Worm (Caenorhabditis elegans) whole organism, mixed stage, embryonic: ENCODE results near the gene trf-1.

ENCODE experiments used
- ceh-39 ChIP-seq: fragments of 150-350 bp; optimal IDR thresholded peaks from 2 replicates; lab custom pipeline; 2014; ENCODE audit warnings: missing biosample characterization, missing genetic modification characterization
- ces-1 ChIP-seq: fragments of 150-350 bp; optimal IDR thresholded peaks from 2 replicates; lab custom pipeline; 2014; ENCODE audit warnings: missing biosample characterization, missing genetic modification reagents, missing genetic modification characterization
- elt-1 ChIP-seq: sonication (generic microtip); optimal IDR thresholded peaks from 2 replicates; lab custom pipeline; 2017; ENCODE audit warnings: missing genetic modification characterization, mild to moderate bottlenecking, missing compliant biosample characterization, antibody characterized with exemption, moderate library complexity, borderline replicate concordance; ENCODE audit not compliant: insufficient read depth
- ham-2 ChIP-seq: fragments of 200-800 bp; sonication (Bioruptor generic); optimal IDR thresholded peaks from 2 replicates; lab custom pipeline; 2018; ENCODE audit warnings: mild to moderate bottlenecking, missing genetic modification characterization, missing compliant biosample characterization
- lin-32 ChIP-seq: fragments of 200-800 bp; sonication (Bioruptor generic); optimal IDR thresholded peaks from 2 replicates; lab custom pipeline; 2018; ENCODE audit warnings: mild to moderate bottlenecking, missing genetic modification characterization, missing compliant biosample characterization
- lsy-2 ChIP-seq: fragments of 150-350 bp; optimal IDR thresholded peaks from 2 replicates; lab custom pipeline; 2014; ENCODE audit warnings: missing biosample characterization, missing genetic modification characterization
- mep-1 ChIP-seq: fragments of 150-350 bp; optimal IDR thresholded peaks from 2 replicates; lab custom pipeline; 2017; ENCODE audit warnings: missing biosample characterization, missing genetic modification reagents, missing genetic modification characterization, inconsistent platforms
- nhr-12 ChIP-seq: fragments of 150-350 bp; optimal IDR thresholded peaks from 2 replicates; lab custom pipeline; 2014; ENCODE audit warnings: missing biosample characterization, missing genetic modification characterization
- nhr-76 ChIP-seq: sonication (generic microtip); optimal IDR thresholded peaks from 2 replicates; lab custom pipeline; 2017; ENCODE audit warnings: missing biosample characterization, missing genetic modification characterization
- snpc-4 ChIP-seq: fragments of 150-350 bp; optimal IDR thresholded peaks from 2 replicates; lab custom pipeline; 2014; ENCODE audit warnings: missing biosample characterization, missing genetic modification characterization
- unc-39 ChIP-seq: fragments of 150-350 bp; optimal IDR thresholded peaks from 2 replicates; lab custom pipeline; 2014; ENCODE audit warnings: missing biosample characterization, missing genetic modification characterization
- ztf-11 ChIP-seq: fragments of 150-350 bp; optimal IDR thresholded peaks from 2 replicates; lab custom pipeline; 2014; ENCODE audit warnings: missing biosample characterization, missing genetic modification characterization

DNA sequence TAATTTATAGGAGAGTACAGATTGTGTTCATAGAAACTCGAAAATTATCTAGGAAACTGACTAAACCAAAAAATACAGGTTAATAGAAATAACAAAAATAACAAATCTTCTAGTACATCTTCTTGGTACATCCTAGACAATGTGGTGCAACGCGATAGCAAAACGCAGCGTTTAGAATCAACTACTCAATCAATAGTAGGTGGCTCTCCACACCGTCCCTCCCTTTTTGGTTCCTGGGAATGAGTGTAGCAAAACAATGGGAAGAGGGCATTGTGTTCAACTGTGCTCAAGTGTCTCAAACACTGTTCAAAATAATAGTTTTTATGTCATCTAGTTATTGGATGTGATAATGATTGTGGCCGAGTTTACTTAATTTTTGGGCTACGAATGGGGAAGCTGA is 46.4 kb downstream of the trf-1 start, which contains the start of gene T27E9.6:
- TF ChIP-seq ham-2 (GFP tag; lab: Kevin White, UChicago): no peak
- TF ChIP-seq ztf-11 (tag; lab: Kevin White, UChicago): no peak
- no peak for TF ChIP-seq snpc-4 (tag; lab: Kevin White, UChicago)
- TF ChIP-seq mep-1 (tag; lab: Kevin White, UChicago): no peak
- no peak for TF ChIP-seq lin-32
- TF ChIP-seq unc-39 (tag; lab: Kevin White, UChicago): no peak
- no peak for TF ChIP-seq lsy-2 (tag; lab: Kevin White, UChicago)
- no peak for TF ChIP-seq ces-1
- TF ChIP-seq nhr-76: no peak
- TF ChIP-seq ceh-39 (tag; lab: Kevin White, UChicago): no peak
- no peak for TF ChIP-seq nhr-12 (tag; lab: Kevin White, UChicago)
- TF ChIP-seq elt-1: no peak
